Fruit fly (Drosophila melanogaster) ovary, adult (tissue): ENCODE measurements around the gene Efa6.

Source experiments
- CG17801 ChIP-seq: fragments of 200-800 bp; optimal IDR thresholded peaks from 2 replicates; lab custom pipeline; 2019; ENCODE audit warnings: missing biosample characterization, mild to moderate bottlenecking, missing genetic modification characterization, moderate library complexity; ENCODE audit not compliant: partially characterized antibody

Gene Efa6

DNA sequence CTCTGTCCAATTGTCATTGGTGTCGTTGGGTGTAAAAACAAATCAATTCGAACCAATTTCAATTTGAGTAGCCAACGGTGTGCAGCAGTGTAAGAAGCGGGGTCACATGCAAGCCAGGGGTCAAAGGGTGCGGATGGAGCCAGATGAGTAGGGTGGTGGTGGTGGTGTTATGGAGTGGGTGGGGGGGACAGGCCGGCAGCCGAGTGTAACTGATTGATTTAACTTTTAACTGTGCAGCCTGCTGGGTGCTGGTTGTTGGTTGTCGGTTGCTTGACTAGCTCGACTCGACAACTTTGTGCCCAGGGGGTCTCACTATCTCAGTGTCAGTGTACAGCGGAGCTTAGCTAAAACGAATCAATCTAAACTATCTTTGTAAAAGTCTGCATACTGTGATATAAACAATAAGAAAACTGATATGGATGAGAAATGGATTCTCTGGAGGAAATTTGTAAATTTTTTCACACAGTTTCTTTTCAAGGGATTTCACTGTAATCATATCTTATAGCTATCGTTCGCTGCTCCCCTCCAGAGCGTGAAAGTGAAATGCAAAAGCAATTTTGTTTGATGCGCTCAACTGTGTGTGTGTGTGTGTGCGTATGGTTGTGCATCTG is 9.9 kb downstream of the Efa6 start:
- peak; percentile 3 for TF ChIP-seq CG17801

DNA sequence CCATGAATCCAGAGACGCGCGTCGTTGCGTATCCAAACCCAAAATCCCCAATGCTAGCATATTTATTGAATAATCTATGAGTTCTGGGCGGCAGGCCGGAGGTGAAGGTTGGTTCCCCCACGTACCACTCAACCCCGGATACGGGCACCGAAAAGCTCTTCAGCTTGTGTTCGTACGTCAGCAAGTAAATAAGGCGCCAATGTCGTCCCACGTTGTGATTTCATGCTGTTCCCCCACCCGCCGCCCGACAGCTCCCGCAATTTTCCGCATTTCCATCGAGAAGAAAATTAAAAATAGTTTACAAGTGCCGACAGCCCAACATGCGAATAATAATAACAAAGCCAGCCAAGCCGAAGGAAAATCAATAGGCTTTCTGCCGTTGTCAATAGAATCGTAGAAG is 11.2 kb downstream of the Efa6 start:
- TF ChIP-seq CG17801: no peak

- no peak for TF ChIP-seq CG17801
These were observed 15.2 kb downstream of the Efa6 start for dm6 chr3R:22602783-22603182.

DNA sequence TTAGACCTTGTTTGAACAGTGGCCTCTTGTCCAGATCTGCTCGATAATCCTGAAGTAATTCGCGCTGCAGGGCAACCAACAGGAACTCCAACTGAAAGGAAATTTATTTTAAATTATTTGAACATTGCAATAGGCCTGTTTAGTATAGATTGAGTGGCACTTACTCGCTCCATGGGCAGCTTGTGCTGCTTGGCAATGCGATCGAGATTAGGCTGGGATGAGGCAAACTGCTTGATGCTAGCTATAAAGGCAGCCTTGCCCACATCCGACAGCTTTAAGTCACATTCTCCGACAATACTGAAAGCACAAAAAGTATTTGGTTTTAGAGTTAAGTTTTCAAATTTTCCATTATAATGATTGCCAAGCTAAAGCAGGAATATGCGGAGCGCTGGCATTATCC is 21.6 kb downstream of the Efa6 start, which contains the start of gene CG13843:
TSS of gene CG13843 (plus strand) at position 301 of the 400 bp plus-strand sequence.
- no peak for TF ChIP-seq CG17801

dm6 chr3R:22613448-22613847 is 25.9 kb downstream of the Efa6 start, which contains the start of the genes CG31156 and mRRF2:
CG31156 (minus strand) TSS chr3R:22613656.
mRRF2 (plus strand) TSS chr3R:22613686.
- no peak for TF ChIP-seq CG17801

- TF ChIP-seq CG17801: no peak
These were observed 28.7 kb downstream of the Efa6 start, which contains the start of gene CG31161 for dm6 chr3R:22616211-22616610. CG31161 (plus strand) TSS chr3R:22616511.

DNA sequence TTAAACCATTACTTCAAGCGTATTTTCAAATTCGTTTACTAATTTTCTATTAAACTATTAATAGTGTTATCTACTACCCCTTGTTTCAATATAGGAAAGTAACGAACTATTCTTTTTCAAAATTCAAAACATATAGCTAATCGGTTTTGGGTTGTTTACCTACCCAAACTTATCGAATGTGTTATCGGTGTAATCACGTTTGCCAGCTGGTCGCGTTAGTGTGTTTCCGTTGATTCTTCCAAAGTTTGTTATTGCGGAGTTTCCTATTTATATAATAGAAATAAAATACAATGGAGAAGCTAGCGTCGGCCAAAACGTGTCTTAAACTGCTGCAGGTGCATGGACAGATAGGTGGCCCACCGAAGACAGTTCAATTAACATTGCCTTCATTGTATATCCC is 30.7 kb downstream of the Efa6 start, which contains the start of gene mRpL45:
TSS of gene mRpL45 (plus strand) at position 213 of the 400 bp plus-strand sequence.
- peak; percentile 8 for TF ChIP-seq CG17801

DNA sequence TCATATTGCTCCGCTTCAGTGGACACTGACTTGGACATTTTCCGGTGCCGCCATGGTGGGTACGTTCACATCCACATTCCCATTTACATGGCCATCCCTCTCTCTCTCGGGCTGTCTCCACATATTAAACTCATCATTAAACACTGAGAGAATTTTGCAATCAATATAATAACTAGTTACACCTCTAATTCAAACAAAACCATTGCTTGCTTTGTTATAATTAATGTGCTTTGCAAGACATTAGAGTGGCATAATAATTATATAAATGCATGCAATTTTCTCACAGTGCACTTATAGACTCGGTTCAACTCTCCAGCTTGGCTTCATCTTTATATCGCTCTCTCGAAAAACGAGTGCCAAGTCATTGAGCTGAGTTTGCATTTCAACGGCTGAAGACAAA is 37.2 kb downstream of the Efa6 start:
- TF ChIP-seq CG17801: peak; percentile 83

DNA sequence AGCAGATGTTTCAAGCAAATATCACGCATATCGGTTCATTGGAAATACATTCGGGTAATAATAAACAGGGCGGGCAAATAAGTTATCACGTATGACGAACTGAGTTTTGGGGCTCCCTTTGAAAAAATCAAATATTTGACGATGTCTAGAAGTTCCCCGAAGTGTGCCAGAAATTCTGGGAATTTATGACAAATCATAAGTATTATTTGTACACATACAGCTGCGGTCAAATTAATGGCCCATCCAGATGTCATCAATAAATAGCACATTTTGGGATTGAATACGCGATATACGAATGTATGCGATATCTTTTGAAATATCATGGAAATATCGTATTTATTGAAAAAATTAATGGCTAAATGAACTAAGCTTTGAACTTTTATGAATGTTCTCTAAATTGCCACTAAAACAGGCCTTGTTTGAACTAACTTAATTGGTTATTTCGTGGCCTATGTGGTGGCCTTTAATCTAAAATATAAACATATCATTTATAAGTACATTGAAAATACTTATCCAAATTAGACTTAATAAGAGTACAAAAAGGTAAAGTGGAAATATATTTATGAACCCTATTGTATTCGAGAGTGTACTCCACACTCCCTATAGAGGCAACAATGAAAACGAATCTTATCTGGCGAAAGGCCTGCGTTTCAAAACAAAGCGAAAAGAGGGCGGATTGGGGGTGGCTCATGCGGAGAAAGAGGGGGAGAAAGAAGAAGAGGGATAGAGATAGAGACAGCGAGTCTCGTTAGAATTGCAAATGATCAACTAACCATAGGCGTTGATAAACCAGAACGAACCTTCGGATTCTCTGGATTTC is 38.2 kb downstream of the Efa6 start:
- peak; percentile 24 for TF ChIP-seq CG17801

DNA sequence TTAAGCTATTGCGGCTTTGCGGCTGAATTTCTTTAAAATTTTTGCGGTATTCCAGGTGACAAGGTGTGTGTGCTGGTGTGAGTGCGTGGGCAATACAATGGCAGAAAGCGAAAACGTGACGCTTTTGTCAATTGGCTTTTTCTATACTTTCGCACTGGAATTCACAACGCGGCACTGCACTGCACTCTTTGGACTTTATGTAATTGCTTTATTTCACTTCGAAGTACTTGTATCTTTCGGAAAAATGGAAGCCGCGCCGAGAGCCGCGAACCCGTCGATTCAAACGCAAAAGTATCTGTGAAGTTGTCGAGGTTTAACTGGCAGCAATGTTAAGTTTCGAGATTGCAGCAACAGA is 38.8 kb downstream of the Efa6 start:
- TF ChIP-seq CG17801: no peak

dm6 chr3R:22626842-22627392 is 39.4 kb downstream of the Efa6 start:
- TF ChIP-seq CG17801: peak; percentile 65

dm6 chr3R:22627936-22628513 is 40.5 kb downstream of the Efa6 start:
- TF ChIP-seq CG17801: no peak

dm6 chr3R:22629174-22629573 is 41.6 kb downstream of the Efa6 start:
- no peak for TF ChIP-seq CG17801

- TF ChIP-seq CG17801: no peak
These were observed 43.6 kb downstream of the Efa6 start for dm6 chr3R:22631156-22631555.

dm6 chr3R:22632181-22632580 is 44.6 kb downstream of the Efa6 start:
- TF ChIP-seq CG17801: no peak

dm6 chr3R:22632980-22633379 is 45.4 kb downstream of the Efa6 start:
- TF ChIP-seq CG17801: no peak
